Fruit fly (Drosophila melanogaster) whole organism, embryonic: ENCODE results near the gene Patr-1.

Experiments
- ATbp ChIP-seq: fragments of 200-800 bp; sonication (Bioruptor generic); optimal IDR thresholded peaks from 2 replicates; lab custom pipeline; 2017; ENCODE audit warnings: missing biosample characterization, mild to moderate bottlenecking, missing genetic modification characterization, missing genetic modification reagents
- Antp ChIP-seq: fragments of 200-800 bp; sonication (Bioruptor generic); optimal IDR thresholded peaks from 3 replicates; lab custom pipeline; 2016; ENCODE audit warnings: missing biosample characterization, missing genetic modification characterization
- Asciz ChIP-seq: fragments of 200-800 bp; sonication (Bioruptor generic); optimal IDR thresholded peaks from 2 replicates; lab custom pipeline; 2017; ENCODE audit warnings: missing biosample characterization, mild to moderate bottlenecking, missing genetic modification characterization, missing genetic modification reagents
- Bdp1 ChIP-seq: fragments of 200-800 bp; sonication (Bioruptor generic); optimal IDR thresholded peaks from 3 replicates; lab custom pipeline; 2016; ENCODE audit warnings: missing biosample characterization, missing genetic modification characterization
- CG10543 ChIP-seq: fragments of 200-800 bp; sonication (Bioruptor generic); optimal IDR thresholded peaks from 3 replicates; lab custom pipeline; 2017; ENCODE audit warnings: missing biosample characterization, mild to moderate bottlenecking, missing genetic modification characterization, moderate library complexity
- CG10979 ChIP-seq: fragments of 200-800 bp; sonication (Bioruptor generic); optimal IDR thresholded peaks from 2 replicates; lab custom pipeline; 2018; ENCODE audit warnings: missing biosample characterization, mild to moderate bottlenecking, missing genetic modification characterization, moderate library complexity
- CG12299 ChIP-seq: fragments of 200-800 bp; sonication (Bioruptor generic); optimal IDR thresholded peaks from 2 replicates; lab custom pipeline; 2018; ENCODE audit warnings: missing biosample characterization, mild to moderate bottlenecking, missing genetic modification characterization
- CG12769 ChIP-seq: fragments of 200-800 bp; sonication (Bioruptor generic); optimal IDR thresholded peaks from 2 replicates; lab custom pipeline; 2019; ENCODE audit warnings: missing biosample characterization, mild to moderate bottlenecking, missing genetic modification characterization, moderate library complexity
- CG14050 ChIP-seq: fragments of 200-800 bp; sonication (Bioruptor generic); IDR thresholded peaks from 3 replicates; pipeline ENCODE4 v1.3.6; 2022; ENCODE audit warnings: missing biosample characterization, missing genetic modification characterization
- CG17385 ChIP-seq: fragments of 200-800 bp; sonication (Bioruptor generic); optimal IDR thresholded peaks from 3 replicates; lab custom pipeline; 2018; ENCODE audit warnings: missing biosample characterization, mild to moderate bottlenecking, missing genetic modification characterization
- CG17612 ChIP-seq: fragments of 200-800 bp; sonication (Bioruptor generic); IDR thresholded peaks from 2 replicates; pipeline ENCODE4 v1.3.6; 2022; ENCODE audit warnings: missing biosample characterization, missing genetic modification characterization
- CG30431 ChIP-seq: fragments of 200-800 bp; sonication (Bioruptor generic); optimal IDR thresholded peaks from 2 replicates; lab custom pipeline; 2017; ENCODE audit warnings: missing biosample characterization, missing genetic modification characterization
- CG31365 ChIP-seq: fragments of 200-800 bp; sonication (Bioruptor generic); optimal IDR thresholded peaks from 2 replicates; lab custom pipeline; 2018; ENCODE audit warnings: missing biosample characterization, mild to moderate bottlenecking, missing genetic modification characterization
- CG3281 ChIP-seq: fragments of 200-800 bp; sonication (Bioruptor generic); optimal IDR thresholded peaks from 3 replicates; lab custom pipeline; 2017; ENCODE audit warnings: missing biosample characterization, mild to moderate bottlenecking, missing genetic modification characterization
- CG34224 ChIP-seq: fragments of 200-800 bp; sonication (Bioruptor generic); IDR thresholded peaks from 3 replicates; pipeline ENCODE4 v1.3.6; 2022; ENCODE audit warnings: missing biosample characterization, missing genetic modification characterization; ENCODE audit not compliant: partially characterized antibody
- CG5953 ChIP-seq: fragments of 200-800 bp; sonication (Bioruptor generic); IDR thresholded peaks from 2 replicates; pipeline ENCODE4 v1.3.6; 2022; ENCODE audit warnings: missing biosample characterization, missing genetic modification characterization
- CG6254 ChIP-seq: fragments of 200-800 bp; sonication (Bioruptor generic); optimal IDR thresholded peaks from 3 replicates; lab custom pipeline; 2017; ENCODE audit warnings: mild to moderate bottlenecking, missing biosample characterization, missing genetic modification reagents, missing genetic modification characterization
- CG6683 ChIP-seq: fragments of 200-800 bp; sonication (Bioruptor generic); optimal IDR thresholded peaks from 2 replicates; lab custom pipeline; 2017; ENCODE audit warnings: missing biosample characterization, mild to moderate bottlenecking, missing genetic modification characterization, missing genetic modification reagents
- CG7987 ChIP-seq: fragments of 200-800 bp; sonication (Bioruptor generic); optimal IDR thresholded peaks from 2 replicates; lab custom pipeline; 2018; ENCODE audit warnings: missing biosample characterization, mild to moderate bottlenecking, missing genetic modification characterization, moderate library complexity
- CG9609 ChIP-seq: fragments of 200-800 bp; sonication (Bioruptor generic); optimal IDR thresholded peaks from 3 replicates; lab custom pipeline; 2016; ENCODE audit warnings: missing biosample characterization, missing genetic modification characterization
- CG9797 ChIP-seq: fragments of 200-800 bp; sonication (Bioruptor generic); optimal IDR thresholded peaks from 3 replicates; lab custom pipeline; 2018; ENCODE audit warnings: missing biosample characterization, mild to moderate bottlenecking, missing genetic modification characterization
- Dbx ChIP-seq: fragments of 200-800 bp; sonication (Bioruptor generic); IDR thresholded peaks from 3 replicates; pipeline ENCODE4 v1.3.6; 2022; ENCODE audit warnings: missing biosample characterization, missing genetic modification characterization
- Dek ChIP-seq: fragments of 200-800 bp; sonication (Bioruptor generic); optimal IDR thresholded peaks from 3 replicates; lab custom pipeline; 2019; ENCODE audit warnings: missing biosample characterization, mild to moderate bottlenecking, missing genetic modification characterization, moderate library complexity
- Elba2 ChIP-seq: fragments of 200-800 bp; sonication (Bioruptor generic); optimal IDR thresholded peaks from 3 replicates; lab custom pipeline; 2016; ENCODE audit warnings: missing biosample characterization, missing genetic modification characterization
- Gug ChIP-seq: fragments of 200-800 bp; sonication (Bioruptor generic); IDR thresholded peaks from 4 replicates; pipeline ENCODE4 v1.3.6; 2022; ENCODE audit warnings: missing biosample characterization, missing genetic modification characterization
- HLHmδ ChIP-seq: fragments of 200-800 bp; sonication (Bioruptor generic); optimal IDR thresholded peaks from 2 replicates; lab custom pipeline; 2018; ENCODE audit warnings: missing biosample characterization, mild to moderate bottlenecking, missing genetic modification characterization, moderate library complexity
- Hr51 ChIP-seq, 2 experiments: fragments of 200-800 bp; sonication (Bioruptor generic); optimal IDR thresholded peaks; 2 replicates in 1 of 2; 3 replicates in 1 of 2; lab custom pipeline; 2016 to 2018; ENCODE audit warnings: missing biosample characterization in 2 of 2, missing genetic modification characterization in 2 of 2, mild to moderate bottlenecking in 1 of 2, moderate library complexity in 1 of 2
- Jarid2 ChIP-seq: fragments of 200-800 bp; sonication (Bioruptor generic); optimal IDR thresholded peaks from 3 replicates; lab custom pipeline; 2017; ENCODE audit warnings: mild to moderate bottlenecking, missing biosample characterization, missing genetic modification reagents, missing genetic modification characterization
- MESR4 ChIP-seq: fragments of 200-800 bp; sonication (Bioruptor generic); optimal IDR thresholded peaks from 2 replicates; lab custom pipeline; 2018; ENCODE audit warnings: missing biosample characterization, mild to moderate bottlenecking, missing genetic modification characterization, moderate library complexity
- Mes4 ChIP-seq: fragments of 200-800 bp; sonication (Bioruptor generic); optimal IDR thresholded peaks from 2 replicates; lab custom pipeline; 2016; ENCODE audit warnings: missing biosample characterization, missing genetic modification characterization
- Neu2 ChIP-seq: fragments of 200-800 bp; sonication (Bioruptor generic); optimal IDR thresholded peaks from 3 replicates; lab custom pipeline; 2016; ENCODE audit warnings: missing biosample characterization, missing genetic modification characterization, borderline replicate concordance
- Sin3A ChIP-seq: fragments of >200 bp; optimal IDR thresholded peaks from 2 replicates; lab custom pipeline; 2018
- cad ChIP-seq: fragments of >200 bp; optimal IDR thresholded peaks from 2 replicates; lab custom pipeline; 2017; ENCODE audit warnings: missing biosample characterization, missing genetic modification characterization
- gem ChIP-seq: fragments of 200-800 bp; sonication (Bioruptor generic); optimal IDR thresholded peaks from 2 replicates; lab custom pipeline; 2019; ENCODE audit warnings: missing biosample characterization, mild to moderate bottlenecking, missing genetic modification characterization, moderate library complexity
- her ChIP-seq: fragments of 200-800 bp; sonication (Bioruptor generic); optimal IDR thresholded peaks from 2 replicates; lab custom pipeline; 2016; ENCODE audit warnings: missing biosample characterization, missing genetic modification characterization
- jumu ChIP-seq: fragments of 200-800 bp; sonication (Bioruptor generic); optimal IDR thresholded peaks from 3 replicates; lab custom pipeline; 2016; ENCODE audit warnings: missing biosample characterization, missing genetic modification characterization
- klu ChIP-seq: fragments of 200-800 bp; sonication (Bioruptor generic); IDR thresholded peaks from 2 replicates; pipeline ENCODE4 v1.3.6; 2022; ENCODE audit warnings: missing biosample characterization, missing genetic modification characterization
- mld ChIP-seq: fragments of 200-800 bp; sonication (Bioruptor generic); IDR thresholded peaks from 3 replicates; pipeline ENCODE4 v1.3.6; 2022; ENCODE audit warnings: missing biosample characterization, missing genetic modification characterization; ENCODE audit not compliant: partially characterized antibody
- org-1 ChIP-seq: fragments of 200-800 bp; sonication (Bioruptor generic); optimal IDR thresholded peaks from 2 replicates; lab custom pipeline; 2017; ENCODE audit warnings: missing biosample characterization, missing genetic modification characterization
- p53 ChIP-seq: fragments of 200-800 bp; sonication (Bioruptor generic); optimal IDR thresholded peaks from 2 replicates; lab custom pipeline; 2016; ENCODE audit warnings: missing biosample characterization, missing genetic modification characterization
- pan ChIP-seq, 4 experiments: fragments of >200 bp in 3 of 4; fragments of 200-800 bp in 1 of 4; sonication (Bioruptor generic) in 1 of 4; optimal IDR thresholded peaks in 3 of 4; IDR thresholded peaks in 1 of 4; 2 replicates each; pipeline versions ENCODE4 v1.3.6 to Lab custom; 2017 to 2022; ENCODE audit warnings: missing biosample characterization in 2 of 4, missing genetic modification characterization in 2 of 4, mixed read lengths in 1 of 4
- pfk ChIP-seq: fragments of 200-800 bp; sonication (Bioruptor generic); optimal IDR thresholded peaks from 2 replicates; lab custom pipeline; 2018; ENCODE audit warnings: missing biosample characterization, mild to moderate bottlenecking, missing genetic modification characterization, moderate library complexity
- pum ChIP-seq: fragments of 200-800 bp; sonication (Bioruptor generic); optimal IDR thresholded peaks from 2 replicates; lab custom pipeline; 2016; ENCODE audit warnings: missing biosample characterization, missing genetic modification characterization
- ro ChIP-seq: fragments of 200-800 bp; sonication (Bioruptor generic); IDR thresholded peaks from 2 replicates; pipeline ENCODE4 v1.3.6; 2022; ENCODE audit warnings: missing biosample characterization, missing genetic modification characterization
- so ChIP-seq: fragments of 200-800 bp; sonication (Bioruptor generic); IDR thresholded peaks from 3 replicates; pipeline ENCODE4 v1.3.6; 2022; ENCODE audit warnings: missing biosample characterization, missing genetic modification characterization
- tio ChIP-seq: fragments of 200-800 bp; sonication (Bioruptor generic); optimal IDR thresholded peaks from 2 replicates; lab custom pipeline; 2017; ENCODE audit warnings: missing biosample characterization, missing genetic modification characterization, inconsistent platforms
- ttk ChIP-seq: fragments of 200-800 bp; sonication (Bioruptor generic); IDR thresholded peaks from 2 replicates; pipeline ENCODE4 v2.1.2; 2022; ENCODE audit warnings: missing biosample characterization, missing genetic modification characterization
- usp ChIP-seq: fragments of >200 bp; optimal IDR thresholded peaks from 2 replicates; lab custom pipeline; 2017; ENCODE audit warnings: missing biosample characterization, missing genetic modification characterization
- zfh1 ChIP-seq: fragments of 200-800 bp; sonication (Bioruptor generic); IDR thresholded peaks from 3 replicates; pipeline ENCODE4 v1.3.6; 2022; ENCODE audit warnings: missing biosample characterization, missing genetic modification characterization

Patr-1 gene

dm6 chr3R:17039993-17040807 is 3.2 kb upstream of the Patr-1 start, which contains the start of the genes CG18213 and Trm7-32:
Gene CG18213 (minus strand): TSS chr3R:17040203.
Gene Trm7-32 (plus strand): TSS chr3R:17040682.
- TF ChIP-seq mld (GFP tag; lab: Robert Waterston, UW) (peak; percentile 80), Elba2 (GFP tag; lab: Kevin White, UChicago) (no peak), ro (GFP tag; lab: Robert Waterston, UW) (no peak), p53 (GFP tag; lab: Kevin White, UChicago) (no peak), CG7987 (GFP tag; lab: Kevin White, UChicago) (no peak), Jarid2 (GFP tag; lab: Kevin White, UChicago) (no peak), CG9797 (peak; percentile 47), tio (GFP tag; lab: Kevin White, UChicago) (no peak), MESR4 (peak; percentile 72), Dbx (GFP tag; lab: Robert Waterston, UW) (no peak; the same call in 2 of the 3 replicates), CG6254 (GFP tag; lab: Kevin White, UChicago) (peak; percentile 6), so (GFP tag; lab: Robert Waterston, UW) (no peak), CG31365 (no peak), CG12769 (no peak), CG6683 (no peak), CG9609 (GFP tag; lab: Kevin White, UChicago) (no peak), Hr51 (GFP tag; optimal IDR thresholded peaks at IDR 0.05; lab: Kevin White, UChicago) (no peak), usp (GFP tag; lab: Kevin White, UChicago) (no peak), CG10979 (tag; lab: Kevin White, UChicago) (peak; percentile 18), CG14050 (no peak), Asciz (no peak), CG34224 (GFP tag; lab: Robert Waterston, UW) (peak; percentile 71), gem (tag; lab: Kevin White, UChicago) (no peak), ttk (GFP tag; lab: Robert Waterston, UW) (no peak), Sin3A (lab: Kevin White, UChicago) (no peak), Mes4 (no peak), jumu (GFP tag; lab: Kevin White, UChicago) (no peak), CG17612 (GFP tag; lab: Robert Waterston, UW) (no peak), Gug (GFP tag; lab: Robert Waterston, UW) (no peak; the same call in 3 of the 4 replicates), Antp (GFP tag; lab: Kevin White, UChicago) (no peak), zfh1 (GFP tag; lab: Robert Waterston, UW) (no peak), CG12299 (tag; lab: Kevin White, UChicago) (no peak), CG10543 (GFP tag; lab: Kevin White, UChicago) (peak; percentile 1), Bdp1 (GFP tag; lab: Kevin White, UChicago) (no peak), org-1 (GFP tag; lab: Kevin White, UChicago) (no peak), CG30431 (GFP tag; lab: Kevin White, UChicago) (no peak), CG5953 (GFP tag; lab: Robert Waterston, UW) (no peak), HLHmδ (GFP tag; lab: Kevin White, UChicago) (no peak), pum (GFP tag; lab: Kevin White, UChicago) (no peak), pfk (GFP tag; lab: Kevin White, UChicago) (no peak), cad (GFP tag; lab: Kevin White, UChicago) (no peak), her (GFP tag; lab: Kevin White, UChicago) (no peak), Neu2 (no peak), CG3281 (GFP tag; lab: Kevin White, UChicago) (no peak), pan (optimal IDR thresholded peaks at IDR 0.05; lab: Kevin White, UChicago) (no peak), pan (GFP tag; optimal IDR thresholded peaks at IDR 0.05 in 1 of 2, IDR thresholded peaks at IDR 0.05 in 1 of 2) (no peak), klu (GFP tag; lab: Robert Waterston, UW) (no peak), CG17385 (no peak), Dek (tag; lab: Kevin White, UChicago) (no peak), ATbp (GFP tag; lab: Kevin White, UChicago) (no peak)
